Fruit fly (Drosophila melanogaster) whole organism, embryonic: ENCODE data around the gene Zpr1.
A peak's percentile ranks its signal among the peaks of the same experiment; 100 is the strongest.

Experiments
- CG10959 ChIP-seq: fragments of 200-800 bp; sonication (Bioruptor generic); IDR thresholded peaks from 2 replicates; pipeline ENCODE4 v1.3.6; 2022; ENCODE audit warnings: missing biosample characterization, missing genetic modification characterization
- CG13123 ChIP-seq: fragments of 200-800 bp; sonication (Bioruptor generic); optimal IDR thresholded peaks from 2 replicates; lab custom pipeline; 2016; ENCODE audit warnings: missing biosample characterization, missing genetic modification characterization
- CG13296 ChIP-seq: fragments of 200-800 bp; sonication (Bioruptor generic); optimal IDR thresholded peaks from 3 replicates; lab custom pipeline; 2018; ENCODE audit warnings: missing biosample characterization, mild to moderate bottlenecking, missing genetic modification characterization
- CG13624 ChIP-seq: fragments of 200-800 bp; sonication (Bioruptor generic); optimal IDR thresholded peaks from 2 replicates; lab custom pipeline; 2016; ENCODE audit warnings: missing biosample characterization, missing genetic modification characterization
- CG13775 ChIP-seq: fragments of 200-800 bp; sonication (Bioruptor generic); optimal IDR thresholded peaks from 3 replicates; lab custom pipeline; 2017; ENCODE audit warnings: missing biosample characterization, mild to moderate bottlenecking, missing genetic modification characterization
- CG16813 ChIP-seq: fragments of 200-800 bp; sonication (Bioruptor generic); IDR thresholded peaks from 3 replicates; pipeline ENCODE4 v1.3.6; 2022; ENCODE audit warnings: missing biosample characterization, missing genetic modification characterization; ENCODE audit not compliant: partially characterized antibody
- CG17612 ChIP-seq: fragments of 200-800 bp; sonication (Bioruptor generic); IDR thresholded peaks from 2 replicates; pipeline ENCODE4 v1.3.6; 2022; ENCODE audit warnings: missing biosample characterization, missing genetic modification characterization
- CG17802 ChIP-seq: fragments of 200-800 bp; sonication (Bioruptor generic); optimal IDR thresholded peaks from 2 replicates; lab custom pipeline; 2018; ENCODE audit warnings: missing biosample characterization, mild to moderate bottlenecking, missing genetic modification characterization, moderate library complexity
- CG18262 ChIP-seq: fragments of 200-800 bp; optimal IDR thresholded peaks from 3 replicates; lab custom pipeline; 2019; ENCODE audit warnings: missing biosample characterization, mild to moderate bottlenecking, missing genetic modification characterization, moderate library complexity
- CG1832 ChIP-seq: fragments of 200-800 bp; sonication (Bioruptor generic); optimal IDR thresholded peaks from 2 replicates; lab custom pipeline; 2017; ENCODE audit warnings: missing biosample characterization, mild to moderate bottlenecking, missing genetic modification characterization, inconsistent platforms
- CG2116 ChIP-seq: fragments of 200-800 bp; sonication (Bioruptor generic); optimal IDR thresholded peaks from 3 replicates; lab custom pipeline; 2018; ENCODE audit warnings: missing biosample characterization, mild to moderate bottlenecking, missing genetic modification characterization
- CG2129 ChIP-seq: fragments of 200-800 bp; sonication (Bioruptor generic); IDR thresholded peaks from 2 replicates; pipeline ENCODE4 v1.3.6; 2022; ENCODE audit warnings: missing biosample characterization, missing genetic modification characterization; ENCODE audit not compliant: partially characterized antibody
- CG2199 ChIP-seq: fragments of 200-800 bp; sonication (Bioruptor generic); IDR thresholded peaks from 3 replicates; pipeline ENCODE4 v1.3.6; 2022; ENCODE audit warnings: missing biosample characterization, missing genetic modification characterization
- CG30020 ChIP-seq: fragments of 200-800 bp; optimal IDR thresholded peaks from 2 replicates; lab custom pipeline; 2019; ENCODE audit warnings: missing biosample characterization, mild to moderate bottlenecking, missing genetic modification characterization, moderate library complexity
- CG34224 ChIP-seq: fragments of 200-800 bp; sonication (Bioruptor generic); IDR thresholded peaks from 3 replicates; pipeline ENCODE4 v1.3.6; 2022; ENCODE audit warnings: missing biosample characterization, missing genetic modification characterization; ENCODE audit not compliant: partially characterized antibody
- CG34422 ChIP-seq: fragments of 200-800 bp; sonication (Bioruptor generic); IDR thresholded peaks from 3 replicates; pipeline ENCODE4 v1.3.6; 2022; ENCODE audit warnings: missing biosample characterization, missing genetic modification characterization
- CG4617 ChIP-seq: fragments of 200-800 bp; sonication (Bioruptor generic); optimal IDR thresholded peaks from 3 replicates; lab custom pipeline; 2016; ENCODE audit warnings: missing biosample characterization, missing genetic modification characterization, borderline replicate concordance
- CG6175 ChIP-seq: fragments of 200-800 bp; sonication (Bioruptor generic); IDR thresholded peaks from 3 replicates; pipeline ENCODE4 v1.3.6; 2022; ENCODE audit warnings: missing biosample characterization, missing genetic modification characterization
- CG8290 ChIP-seq, 3 experiments: fragments of 200-800 bp; sonication (Bioruptor generic); optimal IDR thresholded peaks; 2 replicates each; lab custom pipeline; 2016 to 2019; ENCODE audit warnings: missing biosample characterization in 3 of 3, missing genetic modification characterization in 3 of 3, mild to moderate bottlenecking in 2 of 3, moderate library complexity in 1 of 3
- CG8478 ChIP-seq: fragments of >200 bp; optimal IDR thresholded peaks from 2 replicates; lab custom pipeline; 2018
- CG9437 ChIP-seq: fragments of 200-800 bp; sonication (Bioruptor generic); optimal IDR thresholded peaks from 2 replicates; lab custom pipeline; 2018; ENCODE audit warnings: missing biosample characterization, mild to moderate bottlenecking, missing genetic modification characterization
- CHES-1-like ChIP-seq: fragments of 200-800 bp; sonication (Bioruptor generic); optimal IDR thresholded peaks from 2 replicates; lab custom pipeline; 2016; ENCODE audit warnings: missing biosample characterization, missing genetic modification characterization
- Dad ChIP-seq: fragments of 200-800 bp; sonication (Bioruptor generic); optimal IDR thresholded peaks from 3 replicates; lab custom pipeline; 2016; ENCODE audit warnings: missing biosample characterization, missing genetic modification characterization
- Dfd ChIP-seq, 2 experiments: fragments of >200 bp; optimal IDR thresholded peaks; 2 replicates each; lab custom pipeline; 2017; ENCODE audit warnings: missing biosample characterization in 2 of 2, missing genetic modification characterization in 2 of 2
- Dll ChIP-seq: fragments of 200-800 bp; sonication (Bioruptor generic); IDR thresholded peaks from 4 replicates; pipeline ENCODE4 v1.3.6; 2022; ENCODE audit warnings: missing biosample characterization, missing genetic modification characterization; ENCODE audit not compliant: partially characterized antibody
- Dref ChIP-seq: fragments of 200-800 bp; sonication (Bioruptor generic); IDR thresholded peaks from 2 replicates; pipeline ENCODE4 v1.3.6; 2022; ENCODE audit warnings: missing biosample characterization, missing genetic modification characterization
- Drgx ChIP-seq: fragments of 200-800 bp; sonication (Bioruptor generic); IDR thresholded peaks from 2 replicates; pipeline ENCODE4 v1.3.6; 2022; ENCODE audit warnings: missing biosample characterization, missing genetic modification characterization
- Eip74EF ChIP-seq, 2 experiments: fragments of 200-800 bp in 1 of 2; fragments of >200 bp in 1 of 2; sonication (Bioruptor generic) in 1 of 2; optimal IDR thresholded peaks; 2 replicates each; lab custom pipeline; 2017 to 2019; ENCODE audit warnings: missing biosample characterization in 2 of 2, missing genetic modification characterization in 2 of 2, mild to moderate bottlenecking in 1 of 2, moderate library complexity in 1 of 2
- HLH4C ChIP-seq: fragments of 200-800 bp; sonication (Bioruptor generic); IDR thresholded peaks from 3 replicates; pipeline ENCODE4 v1.3.6; 2022; ENCODE audit warnings: missing biosample characterization, missing genetic modification characterization; ENCODE audit not compliant: partially characterized antibody
- Hey ChIP-seq: fragments of 200-800 bp; sonication (Bioruptor generic); optimal IDR thresholded peaks from 3 replicates; lab custom pipeline; 2018; ENCODE audit warnings: missing biosample characterization, mild to moderate bottlenecking, missing genetic modification characterization
- Jarid2 ChIP-seq: fragments of 200-800 bp; sonication (Bioruptor generic); optimal IDR thresholded peaks from 3 replicates; lab custom pipeline; 2017; ENCODE audit warnings: mild to moderate bottlenecking, missing biosample characterization, missing genetic modification reagents, missing genetic modification characterization
- MESR4 ChIP-seq: fragments of 200-800 bp; sonication (Bioruptor generic); optimal IDR thresholded peaks from 2 replicates; lab custom pipeline; 2018; ENCODE audit warnings: missing biosample characterization, mild to moderate bottlenecking, missing genetic modification characterization, moderate library complexity
- Opbp ChIP-seq: fragments of 200-800 bp; sonication (Bioruptor generic); IDR thresholded peaks from 3 replicates; pipeline ENCODE4 v1.3.6; 2022; ENCODE audit warnings: missing biosample characterization, missing genetic modification characterization; ENCODE audit not compliant: partially characterized antibody
- ac ChIP-seq: fragments of 200-800 bp; sonication (Bioruptor generic); optimal IDR thresholded peaks from 3 replicates; lab custom pipeline; 2017; ENCODE audit warnings: missing biosample characterization, mild to moderate bottlenecking, missing genetic modification characterization
- amos ChIP-seq: fragments of 200-800 bp; sonication (Bioruptor generic); IDR thresholded peaks from 2 replicates; pipeline ENCODE4 v1.3.6; 2022; ENCODE audit warnings: missing biosample characterization, missing genetic modification characterization; ENCODE audit not compliant: partially characterized antibody
- ara ChIP-seq: fragments of 200-800 bp; sonication (Bioruptor generic); IDR thresholded peaks from 2 replicates; pipeline ENCODE4 v1.3.6; 2022; ENCODE audit warnings: missing biosample characterization, missing genetic modification characterization
- cg ChIP-seq: fragments of 200-800 bp; sonication (Bioruptor generic); optimal IDR thresholded peaks from 3 replicates; lab custom pipeline; 2019; ENCODE audit warnings: missing biosample characterization, mild to moderate bottlenecking, missing genetic modification characterization, moderate library complexity
- chinmo ChIP-seq: fragments of 200-800 bp; sonication (Bioruptor generic); IDR thresholded peaks from 4 replicates; pipeline ENCODE4 v1.3.6; 2022; ENCODE audit warnings: missing biosample characterization, missing genetic modification characterization; ENCODE audit not compliant: partially characterized antibody
- corto ChIP-seq: fragments of 200-800 bp; sonication (Bioruptor generic); optimal IDR thresholded peaks from 2 replicates; lab custom pipeline; 2016; ENCODE audit warnings: missing biosample characterization, mild to moderate bottlenecking, missing genetic modification characterization, moderate library complexity
- crc ChIP-seq: fragments of 200-800 bp; sonication (Bioruptor generic); optimal IDR thresholded peaks from 2 replicates; lab custom pipeline; 2016; ENCODE audit warnings: missing biosample characterization, missing genetic modification characterization
- dmrt99B ChIP-seq: fragments of 200-800 bp; sonication (Bioruptor generic); optimal IDR thresholded peaks from 2 replicates; lab custom pipeline; 2018; ENCODE audit warnings: missing biosample characterization, mild to moderate bottlenecking, missing genetic modification characterization, moderate library complexity
- fd102C ChIP-seq: fragments of 200-800 bp; sonication (Bioruptor generic); optimal IDR thresholded peaks from 2 replicates; lab custom pipeline; 2018; ENCODE audit warnings: missing biosample characterization, mild to moderate bottlenecking, missing genetic modification characterization, moderate library complexity
- hb ChIP-seq: fragments of 200-800 bp; sonication (Bioruptor generic); IDR thresholded peaks from 3 replicates; pipeline ENCODE4 v1.3.6; 2022; ENCODE audit warnings: missing biosample characterization, missing genetic modification characterization; ENCODE audit not compliant: partially characterized antibody
- ken ChIP-seq: fragments of 200-800 bp; sonication (Bioruptor generic); IDR thresholded peaks from 3 replicates; pipeline ENCODE4 v1.3.6; 2022; ENCODE audit warnings: missing biosample characterization, missing genetic modification characterization
- klu ChIP-seq: fragments of 200-800 bp; sonication (Bioruptor generic); IDR thresholded peaks from 2 replicates; pipeline ENCODE4 v1.3.6; 2022; ENCODE audit warnings: missing biosample characterization, missing genetic modification characterization
- lilli ChIP-seq: fragments of 200-800 bp; sonication (Bioruptor generic); optimal IDR thresholded peaks from 3 replicates; lab custom pipeline; 2016; ENCODE audit warnings: missing biosample characterization, missing genetic modification characterization
- nerfin-2 ChIP-seq: fragments of 200-800 bp; sonication (Bioruptor generic); IDR thresholded peaks from 2 replicates; pipeline ENCODE4 v1.3.6; 2022; ENCODE audit warnings: missing biosample characterization, missing genetic modification characterization; ENCODE audit not compliant: partially characterized antibody
- run ChIP-seq: fragments of 200-800 bp; sonication (Bioruptor generic); optimal IDR thresholded peaks from 3 replicates; lab custom pipeline; 2018; ENCODE audit warnings: missing biosample characterization, mild to moderate bottlenecking, missing genetic modification characterization
- sr ChIP-seq: fragments of 200-800 bp; sonication (Bioruptor generic); IDR thresholded peaks from 3 replicates; pipeline ENCODE4 v1.3.6; 2022; ENCODE audit warnings: missing biosample characterization, missing genetic modification characterization
- tup ChIP-seq: fragments of 200-800 bp; sonication (Bioruptor generic); optimal IDR thresholded peaks from 2 replicates; lab custom pipeline; 2016; ENCODE audit warnings: missing biosample characterization, mild to moderate bottlenecking, missing genetic modification characterization, moderate library complexity

The Zpr1 gene

dm6 chrX:9163110-9163509, 1.2 kb upstream of the Zpr1 start, which contains the start of gene mei-P26 (continued):
- TF ChIP-seq CG13123 (GFP tag; lab: Kevin White, UChicago) (no peak), amos (GFP tag; lab: Robert Waterston, UW) (peak; percentile 92), nerfin-2 (GFP tag; lab: Robert Waterston, UW) (peak; percentile 73), CG1832 (GFP tag; lab: Kevin White, UChicago) (no peak), Dfd (GFP tag; optimal IDR thresholded peaks at IDR 0.05; lab: Kevin White, UChicago) (no peak), tup (no peak), CG34422 (GFP tag; lab: Robert Waterston, UW) (no peak), CG2129 (peak; percentile 65), CG9437 (GFP tag; lab: Kevin White, UChicago) (peak; percentile 44), MESR4 (GFP tag; lab: Kevin White, UChicago) (peak; percentile 73), sr (0 out of 3 replicates have a peak, but pooled peaks have one; percentile 11), ara (no peak), CG2116 (peak; percentile 36), CG16813 (peak; percentile 78), Dref (GFP tag; lab: Robert Waterston, UW) (peak; percentile 83), HLH4C (peak; percentile 81), crc (GFP tag; lab: Kevin White, UChicago) (no peak), dmrt99B (tag; lab: Kevin White, UChicago) (no peak), cg (no peak), ken (GFP tag; lab: Robert Waterston, UW) (no peak), chinmo (peak; percentile 94), CG17612 (GFP tag; lab: Robert Waterston, UW) (no peak), run (tag; lab: Kevin White, UChicago) (no peak), Opbp (peak; percentile 87), CG8478 (lab: Kevin White, UChicago) (no peak), Jarid2 (no peak), CG6175 (GFP tag; lab: Robert Waterston, UW) (no peak), CG8290 (GFP tag; optimal IDR thresholded peaks at IDR 0.05; lab: Kevin White, UChicago) (no peak), CG8290 (tag; optimal IDR thresholded peaks at IDR 0.05; lab: Kevin White, UChicago) (peak in 1 of 2 experiments; percentile 38), hb (GFP tag; lab: Robert Waterston, UW) (peak; percentile 81), Dad (no peak), CG2199 (no peak), CG30020 (tag; lab: Kevin White, UChicago) (no peak), CG13296 (GFP tag; lab: Kevin White, UChicago) (peak; percentile 21), lilli (no peak), CG4617 (GFP tag; lab: Kevin White, UChicago) (peak; percentile 6), CG13775 (GFP tag; lab: Kevin White, UChicago) (no peak), Hey (tag; lab: Kevin White, UChicago) (no peak), CG18262 (tag; lab: Kevin White, UChicago) (no peak), CG10959 (GFP tag; lab: Robert Waterston, UW) (no peak), corto (no peak), CG13624 (GFP tag; lab: Kevin White, UChicago) (no peak), CHES-1-like (GFP tag; lab: Kevin White, UChicago) (no peak), klu (GFP tag; lab: Robert Waterston, UW) (no peak), Eip74EF (GFP tag; optimal IDR thresholded peaks at IDR 0.05; lab: Kevin White, UChicago) (no peak), ac (no peak), CG34224 (peak; percentile 82), fd102C (GFP tag; lab: Kevin White, UChicago) (no peak), CG17802 (tag; lab: Kevin White, UChicago) (no peak), Drgx (GFP tag; lab: Robert Waterston, UW) (no peak), Dll (GFP tag; lab: Robert Waterston, UW) (peak; percentile 79)
